Fruit fly (Drosophila melanogaster) whole organism: ENCODE data around the gene CG14042.

ENCODE experiments used
- CG8478 ChIP-seq: fragments of >200 bp; optimal IDR thresholded peaks from 2 replicates; lab custom pipeline; 2018; ENCODE audit warnings: inconsistent platforms
- EcR ChIP-seq, 2 experiments: fragments of >200 bp; optimal IDR thresholded peaks; 2 replicates each; lab custom pipeline; 2017; ENCODE audit warnings: missing biosample characterization in 2 of 2, missing genetic modification characterization in 2 of 2, missing genetic modification reagents in 2 of 2
- pan ChIP-seq: fragments of >200 bp; optimal IDR thresholded peaks from 2 replicates; lab custom pipeline; 2017
- psq ChIP-seq: fragments of >200 bp; optimal IDR thresholded peaks from 2 replicates; lab custom pipeline; 2017
- usp ChIP-seq: fragments of >200 bp; optimal IDR thresholded peaks from 2 replicates; lab custom pipeline; 2017; ENCODE audit warnings: missing biosample characterization, missing genetic modification characterization, mixed read lengths

DNA sequence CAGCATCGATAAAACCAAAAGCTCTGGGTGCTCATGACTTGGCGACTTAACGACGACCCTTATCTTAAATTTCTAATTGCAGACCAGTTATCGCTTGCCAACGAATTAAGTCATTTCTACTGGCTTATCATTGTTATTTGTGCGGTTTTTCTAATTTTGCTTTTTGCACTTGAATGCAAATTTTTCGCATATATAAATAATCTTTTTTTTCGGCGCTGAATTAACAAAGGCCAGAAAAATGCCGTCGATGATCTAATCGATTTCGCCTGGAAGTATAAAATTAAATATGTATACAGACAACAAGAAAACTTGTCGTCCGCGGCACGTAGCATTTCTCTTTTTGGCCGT is 36.0 kb upstream of the CG14042 start:
- TF ChIP-seq CG8478 (lab: Kevin White, UChicago) = no peak
- no peak for TF ChIP-seq EcR (GFP tag; optimal IDR thresholded peaks at IDR 0.05; lab: Kevin White, UChicago)
- no peak for TF ChIP-seq psq (lab: Kevin White, UChicago)
- no peak for TF ChIP-seq pan (lab: Kevin White, UChicago)
- TF ChIP-seq usp (GFP tag; lab: Kevin White, UChicago) = no peak
